Worm (Caenorhabditis elegans) whole organism, L4/young adult: ENCODE measurements around the gene C30H6.8.

ENCODE experiments used
- dao-5 ChIP-seq: sonication (generic microtip); optimal IDR thresholded peaks from 2 replicates; lab custom pipeline; 2016; ENCODE audit warnings: missing genotype, missing genetic modification characterization, moderate library complexity, missing compliant biosample characterization
- him-1 ChIP-seq: sonication (generic microtip); optimal IDR thresholded peaks from 2 replicates; lab custom pipeline; 2016; ENCODE audit warnings: missing genotype, missing genetic modification reagents, missing genetic modification characterization, missing compliant biosample characterization

DNA sequence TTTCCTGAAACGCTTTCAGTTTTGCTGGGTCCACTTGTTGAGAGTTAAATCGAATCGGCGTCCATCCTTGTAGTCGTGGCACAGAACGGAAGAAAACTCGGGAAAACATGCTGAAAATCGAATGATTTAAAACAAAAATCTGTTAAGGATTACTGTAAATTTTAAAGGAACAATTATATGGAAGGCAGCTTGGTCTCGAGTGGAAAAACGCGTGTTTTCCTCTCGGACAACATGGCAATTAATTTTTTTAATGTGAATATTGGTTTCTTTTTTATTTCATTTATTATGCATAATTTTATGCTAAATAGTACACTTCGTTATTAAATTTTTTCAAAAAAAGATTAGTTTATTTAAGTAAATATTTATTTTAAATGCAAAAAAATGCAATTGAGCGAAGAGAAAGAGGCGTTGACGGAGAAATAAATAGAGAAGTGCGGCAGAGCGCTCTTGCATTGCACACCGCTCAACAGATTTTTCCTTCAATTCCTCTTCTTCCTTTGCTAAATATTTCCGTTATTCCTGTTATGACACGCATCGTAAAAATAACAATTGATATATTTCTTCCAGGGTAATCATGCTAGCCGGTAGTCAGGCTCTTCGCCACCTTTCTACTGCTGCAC is 2.0 kb upstream of the C30H6.8 start, which contains the start of the genes C30H6.9 and dlat-2:
- TF ChIP-seq him-1 (no peak), dao-5 (tag; lab: Kevin White, UChicago) (no peak)
